Worm (Caenorhabditis elegans) whole organism, midembryonic: ENCODE data around the gene T14B4.19.

Experiments
- T22C8.4 ChIP-seq: fragments of 200-800 bp; sonication (Bioruptor generic); IDR thresholded peaks from 2 replicates; pipeline ENCODE4 v1.3.6; 2022; ENCODE audit warnings: missing genetic modification characterization, missing compliant biosample characterization
- flt-1 ChIP-seq: fragments of 200-800 bp; sonication (Bioruptor generic); IDR thresholded peaks from 2 replicates; pipeline ENCODE4 v1.3.6; 2022; ENCODE audit warnings: missing genetic modification characterization, missing compliant biosample characterization
- klf-2 ChIP-seq: fragments of 200-800 bp; sonication (Bioruptor generic); conservative IDR thresholded peaks from 2 replicates; pipeline ENCODE4 v1.3.6; 2022; ENCODE audit warnings: missing genetic modification reagents, missing genetic modification characterization, missing compliant biosample characterization
- med-1 ChIP-seq: sonication (generic microtip); optimal IDR thresholded peaks from 2 replicates; lab custom pipeline; 2017; ENCODE audit warnings: missing genetic modification characterization, mild to moderate bottlenecking, missing compliant biosample characterization, antibody characterized with exemption, missing genetic modification reagents; ENCODE audit not compliant: insufficient read depth
- ref-1 ChIP-seq: fragments of 200-800 bp; sonication (Bioruptor generic); conservative IDR thresholded peaks from 2 replicates; pipeline ENCODE4 v1.3.6; 2022; ENCODE audit warnings: missing genetic modification reagents, missing genetic modification characterization, missing compliant biosample characterization
- ztf-23 ChIP-seq: fragments of 200-800 bp; sonication (Bioruptor generic); IDR thresholded peaks from 2 replicates; pipeline ENCODE4 v1.3.6; 2022; ENCODE audit warnings: missing genetic modification reagents, missing genetic modification characterization, missing compliant biosample characterization
- ztf-29 ChIP-seq: fragments of 200-800 bp; sonication (Bioruptor generic); IDR thresholded peaks from 2 replicates; pipeline ENCODE4 v1.3.6; 2022; ENCODE audit warnings: missing genetic modification reagents, missing genetic modification characterization, missing compliant biosample characterization

DNA sequence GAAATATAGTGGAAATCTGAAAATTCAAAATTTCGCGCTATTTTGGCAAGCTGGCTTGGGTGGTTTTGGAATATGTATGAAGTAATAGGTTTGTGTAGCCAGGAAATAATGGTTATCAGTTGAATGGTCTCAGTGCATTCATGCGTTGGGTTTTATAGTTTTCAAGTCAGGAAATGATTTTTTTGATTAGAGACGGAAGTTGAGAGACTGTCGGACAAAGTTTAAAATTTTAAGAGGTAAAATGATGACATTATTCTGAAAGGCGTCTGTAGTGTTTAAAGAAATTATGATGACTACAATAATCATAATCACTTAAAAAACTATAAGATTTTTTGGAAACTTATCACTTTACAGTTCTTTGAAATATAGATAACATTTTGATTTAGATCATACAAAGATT, 11.2 kb downstream of the T14B4.19 start, which contains the start of gene C18H9.6:
- TF ChIP-seq ref-1 (no peak), flt-1 (GFP tag; lab: Robert Waterston, UW) (no peak), ztf-23 (GFP tag; lab: Robert Waterston, UW) (no peak), T22C8.4 (no peak), ztf-29 (GFP tag; lab: Robert Waterston, UW) (no peak), med-1 (no peak), klf-2 (GFP tag; lab: Robert Waterston, UW) (no peak)
